Worm (Caenorhabditis elegans) whole organism, L2 larva: ENCODE measurements around the gene gtf-2A2.

Experiments
- C34F6.9 ChIP-seq: fragments of 150-350 bp; optimal IDR thresholded peaks from 2 replicates; lab custom pipeline; 2014; ENCODE audit warnings: missing biosample characterization, missing genetic modification characterization
- F13H6.1 ChIP-seq: sonication (generic microtip); optimal IDR thresholded peaks from 2 replicates; lab custom pipeline; 2016; ENCODE audit warnings: missing genetic modification characterization, missing compliant biosample characterization
- R02D3.7 ChIP-seq: fragments of 150-350 bp; optimal IDR thresholded peaks from 2 replicates; lab custom pipeline; 2014; ENCODE audit warnings: missing biosample characterization, missing genetic modification characterization
- Y55F3AM.14 ChIP-seq: fragments of 200-800 bp; sonication (Bioruptor generic); optimal IDR thresholded peaks from 2 replicates; lab custom pipeline; 2018; ENCODE audit warnings: mild to moderate bottlenecking, missing genetic modification characterization, missing compliant biosample characterization
- ZK546.5 ChIP-seq: sonication (generic microtip); optimal IDR thresholded peaks from 2 replicates; lab custom pipeline; 2017; ENCODE audit warnings: missing biosample characterization, missing genetic modification characterization
- alr-1 ChIP-seq: fragments of 150-350 bp; optimal IDR thresholded peaks from 2 replicates; lab custom pipeline; 2014; ENCODE audit warnings: missing biosample characterization, missing genetic modification characterization
- aly-2 ChIP-seq: fragments of 150-350 bp; optimal IDR thresholded peaks from 2 replicates; lab custom pipeline; 2014; ENCODE audit warnings: missing biosample characterization, missing genetic modification characterization
- ama-1 ChIP-seq: fragments of 150-350 bp; optimal IDR thresholded peaks from 2 replicates; lab custom pipeline; 2018; ENCODE audit warnings: inconsistent platforms
- blmp-1 ChIP-seq: sonication (generic microtip); optimal IDR thresholded peaks from 2 replicates; lab custom pipeline; 2017; ENCODE audit warnings: missing genetic modification characterization, mild to moderate bottlenecking, missing compliant biosample characterization, antibody characterized with exemption, moderate library complexity; ENCODE audit not compliant: insufficient read depth
- ceh-16 ChIP-seq: fragments of 150-350 bp; optimal IDR thresholded peaks from 2 replicates; lab custom pipeline; 2014; ENCODE audit warnings: missing biosample characterization, missing genetic modification characterization
- ceh-82 ChIP-seq: fragments of 150-350 bp; optimal IDR thresholded peaks from 2 replicates; lab custom pipeline; 2014; ENCODE audit warnings: missing biosample characterization, missing genetic modification characterization
- crh-2 ChIP-seq: sonication (generic microtip); optimal IDR thresholded peaks from 2 replicates; lab custom pipeline; 2017; ENCODE audit warnings: missing biosample characterization, missing genetic modification characterization
- dmd-4 ChIP-seq: sonication (generic microtip); optimal IDR thresholded peaks from 2 replicates; lab custom pipeline; 2017; ENCODE audit warnings: missing biosample characterization, missing genetic modification characterization
- egl-27 ChIP-seq: sonication (generic microtip); optimal IDR thresholded peaks from 3 replicates; lab custom pipeline; 2017; ENCODE audit warnings: missing biosample characterization, missing genetic modification reagents, missing genetic modification characterization
- elt-1 ChIP-seq: fragments of 150-350 bp; optimal IDR thresholded peaks from 2 replicates; lab custom pipeline; 2014; ENCODE audit warnings: missing biosample characterization, missing genetic modification characterization
- elt-3 ChIP-seq: sonication (generic microtip); optimal IDR thresholded peaks from 2 replicates; lab custom pipeline; 2017; ENCODE audit warnings: missing biosample characterization, missing genetic modification characterization
- fos-1 ChIP-seq: fragments of 150-350 bp; optimal IDR thresholded peaks from 2 replicates; lab custom pipeline; 2014; ENCODE audit warnings: missing biosample characterization, missing genetic modification characterization
- gmeb-1 ChIP-seq: fragments of 150-350 bp; optimal IDR thresholded peaks from 2 replicates; lab custom pipeline; 2014; ENCODE audit warnings: missing biosample characterization, missing genetic modification characterization
- lin-11 ChIP-seq: fragments of 150-350 bp; sonication (generic microtip); optimal IDR thresholded peaks from 2 replicates; lab custom pipeline; 2014; ENCODE audit warnings: missing biosample characterization, missing genetic modification characterization, inconsistent platforms, mixed read lengths
- lin-13 ChIP-seq: fragments of 150-350 bp; optimal IDR thresholded peaks from 2 replicates; lab custom pipeline; 2014; ENCODE audit warnings: missing biosample characterization, missing genetic modification reagents, missing genetic modification characterization
- lin-39 ChIP-seq: fragments of 150-350 bp; optimal IDR thresholded peaks from 2 replicates; lab custom pipeline; 2014; ENCODE audit warnings: missing biosample characterization, missing genetic modification reagents, missing genetic modification characterization
- lsy-2 ChIP-seq, 2 experiments: fragments of 150-350 bp in 1 of 2; sonication (generic microtip) in 1 of 2; optimal IDR thresholded peaks; 2 replicates each; lab custom pipeline; 2014 to 2017; ENCODE audit warnings: missing biosample characterization in 2 of 2, missing genetic modification characterization in 2 of 2
- mab-5 ChIP-seq: fragments of 150-350 bp; optimal IDR thresholded peaks from 2 replicates; lab custom pipeline; 2014; ENCODE audit warnings: missing biosample characterization, missing genetic modification characterization
- mbf-1 ChIP-seq: sonication (generic microtip); optimal IDR thresholded peaks from 2 replicates; lab custom pipeline; 2017; ENCODE audit warnings: missing biosample characterization, missing genetic modification characterization
- mdl-1 ChIP-seq, 2 experiments: fragments of 150-350 bp in 1 of 2; sonication (generic microtip) in 1 of 2; optimal IDR thresholded peaks; 2 replicates each; lab custom pipeline; 2017; ENCODE audit warnings: missing biosample characterization in 2 of 2, missing genetic modification characterization in 2 of 2
- nhr-10 ChIP-seq: sonication (generic microtip); optimal IDR thresholded peaks from 2 replicates; lab custom pipeline; 2017; ENCODE audit warnings: missing biosample characterization, missing genetic modification characterization
- nhr-11 ChIP-seq: fragments of 150-350 bp; optimal IDR thresholded peaks from 2 replicates; lab custom pipeline; 2014; ENCODE audit warnings: missing biosample characterization, missing genetic modification characterization
- nhr-12 ChIP-seq: fragments of 150-350 bp; optimal IDR thresholded peaks from 2 replicates; lab custom pipeline; 2014; ENCODE audit warnings: missing biosample characterization, missing genetic modification characterization
- nhr-129 ChIP-seq: fragments of 150-350 bp; optimal IDR thresholded peaks from 2 replicates; lab custom pipeline; 2014; ENCODE audit warnings: missing biosample characterization, missing genetic modification characterization
- nhr-21 ChIP-seq: fragments of 150-350 bp; optimal IDR thresholded peaks from 2 replicates; lab custom pipeline; 2014; ENCODE audit warnings: missing biosample characterization, missing genetic modification characterization
- nhr-23 ChIP-seq: fragments of 150-350 bp; optimal IDR thresholded peaks from 2 replicates; lab custom pipeline; 2014; ENCODE audit warnings: missing biosample characterization, missing genetic modification reagents, missing genetic modification characterization
- nhr-237 ChIP-seq: fragments of 150-350 bp; optimal IDR thresholded peaks from 2 replicates; lab custom pipeline; 2014; ENCODE audit warnings: missing biosample characterization, missing genetic modification characterization
- nhr-25 ChIP-seq: fragments of 150-350 bp; sonication (generic microtip); optimal IDR thresholded peaks from 3 replicates; lab custom pipeline; 2014; ENCODE audit warnings: missing biosample characterization, missing genetic modification characterization
- nhr-6 ChIP-seq: fragments of 150-350 bp; optimal IDR thresholded peaks from 2 replicates; lab custom pipeline; 2014; ENCODE audit warnings: missing biosample characterization, missing genetic modification characterization
- nhr-77 ChIP-seq: fragments of 150-350 bp; optimal IDR thresholded peaks from 2 replicates; lab custom pipeline; 2014; ENCODE audit warnings: missing biosample characterization, missing genetic modification characterization
- peb-1 ChIP-seq: fragments of 150-350 bp; optimal IDR thresholded peaks from 2 replicates; lab custom pipeline; 2014; ENCODE audit warnings: missing biosample characterization, missing genetic modification characterization
- sem-4 ChIP-seq: fragments of 150-350 bp; optimal IDR thresholded peaks from 2 replicates; lab custom pipeline; 2014; ENCODE audit warnings: missing biosample characterization, missing genetic modification reagents, missing genetic modification characterization
- skn-1 ChIP-seq: sonication (generic microtip); optimal IDR thresholded peaks from 2 replicates; lab custom pipeline; 2017; ENCODE audit warnings: missing biosample characterization, missing genetic modification characterization
- sma-3 ChIP-seq: sonication (generic microtip); optimal IDR thresholded peaks from 2 replicates; lab custom pipeline; 2016; ENCODE audit warnings: missing genetic modification reagents, missing genetic modification characterization, missing compliant biosample characterization
- sma-9 ChIP-seq, 2 experiments: fragments of 150-350 bp in 1 of 2; sonication (generic microtip) in 1 of 2; optimal IDR thresholded peaks; 2 replicates each; lab custom pipeline; 2014 to 2016; ENCODE audit warnings: missing genetic modification characterization in 2 of 2, mild to moderate bottlenecking in 1 of 2, missing biosample characterization in 1 of 2, missing compliant biosample characterization in 1 of 2, missing genetic modification reagents in 1 of 2, moderate library complexity in 1 of 2
- snpc-4 ChIP-seq: fragments of 150-350 bp; optimal IDR thresholded peaks from 2 replicates; lab custom pipeline; 2014; ENCODE audit warnings: missing biosample characterization, missing genetic modification characterization
- unc-39 ChIP-seq: fragments of 150-350 bp; optimal IDR thresholded peaks from 2 replicates; lab custom pipeline; 2014; ENCODE audit warnings: missing biosample characterization, missing genetic modification characterization
- unc-55 ChIP-seq: fragments of 150-350 bp; sonication (generic microtip); optimal IDR thresholded peaks from 3 replicates; lab custom pipeline; 2014; ENCODE audit warnings: missing biosample characterization, missing genetic modification reagents, missing genetic modification characterization
- unc-62 ChIP-seq: fragments of 150-350 bp; optimal IDR thresholded peaks from 2 replicates; lab custom pipeline; 2014; ENCODE audit warnings: missing biosample characterization, missing genetic modification reagents, missing genetic modification characterization
- zag-1 ChIP-seq: fragments of 150-350 bp; optimal IDR thresholded peaks from 2 replicates; lab custom pipeline; 2014; ENCODE audit warnings: missing biosample characterization, missing genetic modification characterization
- ztf-1 ChIP-seq: fragments of 200-800 bp; sonication (Bioruptor generic); conservative IDR thresholded peaks from 2 replicates; pipeline ENCODE4 v1.3.6; 2022; ENCODE audit warnings: missing genetic modification characterization, missing compliant biosample characterization
- ztf-11 ChIP-seq: sonication (generic microtip); optimal IDR thresholded peaks from 2 replicates; lab custom pipeline; 2017; ENCODE audit warnings: missing biosample characterization, missing genetic modification characterization
- ztf-4 ChIP-seq: fragments of 150-350 bp; optimal IDR thresholded peaks from 2 replicates; lab custom pipeline; 2014; ENCODE audit warnings: missing biosample characterization, missing genetic modification characterization

The gtf-2A2 gene

DNA sequence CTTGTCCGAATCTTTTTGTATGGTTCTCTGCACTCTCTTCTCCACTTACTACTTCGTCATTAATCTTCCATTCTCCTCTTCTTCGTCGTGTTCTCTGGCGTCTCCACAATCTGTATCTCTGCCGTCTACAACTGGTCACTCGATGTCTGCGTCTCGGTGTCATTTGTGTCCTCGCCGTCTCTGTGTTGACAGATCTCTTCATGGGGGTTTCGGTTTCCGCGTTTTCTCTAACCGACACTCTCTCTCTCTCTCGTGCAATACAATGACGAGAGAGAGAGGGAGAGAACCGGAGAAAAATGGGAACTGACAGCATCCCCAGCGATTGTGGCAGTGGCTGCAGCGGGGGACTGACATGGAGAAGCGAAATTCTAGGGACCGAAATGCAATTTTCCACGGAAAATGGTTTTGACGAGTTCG is 12.0 kb upstream of the gtf-2A2 start:
- peak; percentile 100 for TF ChIP-seq F13H6.1 (tag; lab: Kevin White, UChicago)
- TF ChIP-seq crh-2 (tag; lab: Kevin White, UChicago) = peak; percentile 99
- TF ChIP-seq lsy-2 (tag; optimal IDR thresholded peaks at IDR 0.05; lab: Kevin White, UChicago) = peak; percentile 89 to 97
- peak; percentile 87 for TF ChIP-seq ama-1 (lab: Kevin White, UChicago)
- no peak for TF ChIP-seq mbf-1
- peak; percentile 90 for TF ChIP-seq nhr-237 (tag; lab: Kevin White, UChicago)
- TF ChIP-seq sma-9 (GFP tag; optimal IDR thresholded peaks at IDR 0.05; lab: Kevin White, UChicago) = peak; percentile 100
- peak; percentile 99 for TF ChIP-seq sma-9 (tag; optimal IDR thresholded peaks at IDR 0.05; lab: Kevin White, UChicago)
- TF ChIP-seq ceh-82 = peak; percentile 89
- no peak for TF ChIP-seq nhr-11 (tag; lab: Kevin White, UChicago)
- peak; percentile 97 for TF ChIP-seq Y55F3AM.14 (GFP tag; lab: Kevin White, UChicago)
- TF ChIP-seq peb-1 (tag; lab: Kevin White, UChicago) = peak; percentile 73
- peak; percentile 72 for TF ChIP-seq ztf-11 (tag; lab: Kevin White, UChicago)
- peak; percentile 92 for TF ChIP-seq gmeb-1 (tag; lab: Kevin White, UChicago)
- no peak for TF ChIP-seq elt-3 (tag; lab: Kevin White, UChicago)
- peak; percentile 76 for TF ChIP-seq nhr-10 (tag; lab: Kevin White, UChicago)
- TF ChIP-seq blmp-1 (tag; lab: Kevin White, UChicago) = peak; percentile 96
- peak; percentile 98 for TF ChIP-seq mab-5 (tag; lab: Kevin White, UChicago)
- TF ChIP-seq R02D3.7 (tag; lab: Kevin White, UChicago) = peak; percentile 16
- TF ChIP-seq nhr-129 (tag; lab: Kevin White, UChicago) = peak; percentile 98
- TF ChIP-seq egl-27 = peak; percentile 100
- TF ChIP-seq nhr-21 = peak; percentile 99
- TF ChIP-seq skn-1 (tag; lab: Kevin White, UChicago) = peak; percentile 72
- peak; percentile 99 for TF ChIP-seq ztf-4 (tag; lab: Kevin White, UChicago)
- TF ChIP-seq lin-39 (tag; lab: Kevin White, UChicago) = peak; percentile 86
- TF ChIP-seq nhr-77 (tag; lab: Kevin White, UChicago) = peak; percentile 79
- TF ChIP-seq mdl-1 (tag; optimal IDR thresholded peaks at IDR 0.05; lab: Kevin White, UChicago) = peak; percentile 96 to 98
- TF ChIP-seq unc-55 (GFP tag; lab: Kevin White, UChicago) = peak; percentile 98
- TF ChIP-seq aly-2 (tag; lab: Kevin White, UChicago) = no peak
- TF ChIP-seq C34F6.9 (tag; lab: Kevin White, UChicago) = peak; percentile 100
- TF ChIP-seq unc-62 (GFP tag; lab: Kevin White, UChicago) = peak; percentile 100
- peak; percentile 84 for TF ChIP-seq snpc-4 (tag; lab: Kevin White, UChicago)
- peak; percentile 98 for TF ChIP-seq zag-1 (tag; lab: Kevin White, UChicago)
- TF ChIP-seq nhr-23 = no peak
- TF ChIP-seq unc-39 (tag; lab: Kevin White, UChicago) = peak; percentile 38
- peak; percentile 78 for TF ChIP-seq alr-1 (tag; lab: Kevin White, UChicago)
- TF ChIP-seq sma-3 = peak; percentile 99
- TF ChIP-seq elt-1 (tag; lab: Kevin White, UChicago) = peak; percentile 76
- peak; percentile 97 for TF ChIP-seq lin-11 (tag; lab: Kevin White, UChicago)
- peak; percentile 100 for TF ChIP-seq sem-4 (tag; lab: Kevin White, UChicago)
- peak; percentile 98 for TF ChIP-seq ceh-16 (tag; lab: Kevin White, UChicago)
- peak; percentile 98 for TF ChIP-seq nhr-6 (tag; lab: Kevin White, UChicago)
- peak; percentile 99 for TF ChIP-seq fos-1
- TF ChIP-seq dmd-4 (tag; lab: Kevin White, UChicago) = no peak
- TF ChIP-seq ztf-1 (GFP tag; lab: Robert Waterston, UW) = no peak
- peak; percentile 99 for TF ChIP-seq nhr-25 (tag; lab: Kevin White, UChicago)
- peak; percentile 63 for TF ChIP-seq nhr-12 (tag; lab: Kevin White, UChicago)
- peak; percentile 63 for TF ChIP-seq ZK546.5 (tag; lab: Kevin White, UChicago)
- TF ChIP-seq lin-13 (GFP tag; lab: Kevin White, UChicago) = peak; percentile 98
